Worm (Caenorhabditis elegans) whole organism, L1 larva: Measurements from ENCODE around the gene srw-73.
A peak's percentile ranks its signal among the peaks of the same experiment; 100 is the strongest.

Source experiments
- C04F5.9 ChIP-seq: sonication (generic microtip); optimal IDR thresholded peaks from 2 replicates; lab custom pipeline; 2016; ENCODE audit warnings: missing genetic modification characterization, missing compliant biosample characterization
- C34B4.2 ChIP-seq: sonication (generic microtip); optimal IDR thresholded peaks from 2 replicates; lab custom pipeline; 2017; ENCODE audit warnings: mild to moderate bottlenecking, missing genetic modification characterization, missing compliant biosample characterization
- F16B12.6 ChIP-seq: fragments of 150-350 bp; optimal IDR thresholded peaks from 2 replicates; lab custom pipeline; 2014; ENCODE audit warnings: missing biosample characterization, missing genetic modification characterization
- aly-2 ChIP-seq: fragments of 150-350 bp; optimal IDR thresholded peaks from 2 replicates; lab custom pipeline; 2014; ENCODE audit warnings: missing biosample characterization, missing genetic modification characterization
- ceh-8 ChIP-seq: fragments of 200-800 bp; sonication (Bioruptor generic); optimal IDR thresholded peaks from 2 replicates; lab custom pipeline; 2018; ENCODE audit warnings: mild to moderate bottlenecking, missing genetic modification characterization, moderate library complexity, missing compliant biosample characterization
- ceh-82 ChIP-seq, 3 experiments: fragments of 150-350 bp in 1 of 3; sonication (generic microtip) in 2 of 3; optimal IDR thresholded peaks; 2 replicates each; lab custom pipeline; 2014 to 2017; ENCODE audit warnings: missing biosample characterization in 3 of 3, missing genetic modification characterization in 3 of 3
- ceh-88 ChIP-seq: fragments of 200-800 bp; sonication (Bioruptor generic); IDR thresholded peaks from 2 replicates; pipeline ENCODE4 v1.3.6; 2022; ENCODE audit warnings: missing genetic modification characterization, missing compliant biosample characterization
- ceh-90 ChIP-seq: sonication (generic microtip); optimal IDR thresholded peaks from 2 replicates; lab custom pipeline; 2016; ENCODE audit warnings: missing genetic modification characterization, missing compliant biosample characterization
- dsc-1 ChIP-seq: sonication (generic microtip); optimal IDR thresholded peaks from 2 replicates; lab custom pipeline; 2016; ENCODE audit warnings: mild to moderate bottlenecking, missing genetic modification characterization, missing compliant biosample characterization
- efl-3 ChIP-seq: fragments of 200-800 bp; sonication (Bioruptor generic); optimal IDR thresholded peaks from 2 replicates; lab custom pipeline; 2018; ENCODE audit warnings: mild to moderate bottlenecking, missing genetic modification characterization, missing compliant biosample characterization
- elt-2 ChIP-seq: sonication (generic microtip); optimal IDR thresholded peaks from 2 replicates; lab custom pipeline; 2016; ENCODE audit warnings: missing genetic modification characterization, mild to moderate bottlenecking, inconsistent platforms, missing compliant biosample characterization, missing genetic modification reagents
- ets-5 ChIP-seq: fragments of 200-800 bp; sonication (Bioruptor generic); IDR thresholded peaks from 2 replicates; pipeline ENCODE4 v1.3.6; 2022; ENCODE audit warnings: missing genetic modification characterization, missing compliant biosample characterization
- fkh-10 ChIP-seq: sonication (generic microtip); optimal IDR thresholded peaks from 2 replicates; lab custom pipeline; 2017; ENCODE audit warnings: missing biosample characterization, missing genetic modification reagents, missing genetic modification characterization
- fkh-4 ChIP-seq: sonication (generic microtip); optimal IDR thresholded peaks from 2 replicates; lab custom pipeline; 2016; ENCODE audit warnings: missing compliant biosample characterization, missing genetic modification characterization, borderline replicate concordance
- fkh-8 ChIP-seq: sonication (generic microtip); optimal IDR thresholded peaks from 2 replicates; lab custom pipeline; 2016; ENCODE audit warnings: mild to moderate bottlenecking, missing genetic modification characterization, missing compliant biosample characterization
- fos-1 ChIP-seq: fragments of 150-350 bp; optimal IDR thresholded peaks from 2 replicates; lab custom pipeline; 2014; ENCODE audit warnings: missing biosample characterization, missing genetic modification characterization
- grh-1 ChIP-seq: fragments of 200-800 bp; sonication (Bioruptor generic); IDR thresholded peaks from 2 replicates; pipeline ENCODE4 v1.3.6; 2022; ENCODE audit warnings: missing genetic modification reagents, missing genetic modification characterization, missing compliant biosample characterization
- lin-14 ChIP-seq: fragments of 200-800 bp; sonication (Bioruptor generic); optimal IDR thresholded peaks from 2 replicates; lab custom pipeline; 2018; ENCODE audit warnings: mild to moderate bottlenecking, missing genetic modification characterization, moderate library complexity, missing compliant biosample characterization
- lin-15B ChIP-seq: fragments of 150-350 bp; sonication (generic microtip); optimal IDR thresholded peaks from 3 replicates; lab custom pipeline; 2014; ENCODE audit warnings: missing biosample characterization, missing genetic modification characterization
- lin-39 ChIP-seq: fragments of 150-350 bp; optimal IDR thresholded peaks from 2 replicates; lab custom pipeline; 2014; ENCODE audit warnings: missing biosample characterization, missing genetic modification reagents, missing genetic modification characterization
- lir-3 ChIP-seq: sonication (generic microtip); optimal IDR thresholded peaks from 2 replicates; lab custom pipeline; 2016; ENCODE audit warnings: mild to moderate bottlenecking, missing genetic modification characterization, moderate library complexity, missing compliant biosample characterization; ENCODE audit not compliant: poor library complexity
- lsy-2 ChIP-seq, 2 experiments: fragments of 150-350 bp; optimal IDR thresholded peaks; 2 replicates each; lab custom pipeline; 2014; ENCODE audit warnings: missing biosample characterization in 2 of 2, missing genetic modification characterization in 2 of 2
- mab-9 ChIP-seq: fragments of 200-800 bp; sonication (Bioruptor generic); IDR thresholded peaks from 2 replicates; pipeline ENCODE4 v1.3.6; 2022; ENCODE audit warnings: missing genetic modification reagents, missing genetic modification characterization, missing compliant biosample characterization
- mdl-1 ChIP-seq, 2 experiments: fragments of 150-350 bp; optimal IDR thresholded peaks; 2 replicates each; lab custom pipeline; 2014 to 2017; ENCODE audit warnings: missing biosample characterization in 2 of 2, missing genetic modification characterization in 2 of 2, inconsistent platforms in 1 of 2
- mef-2 ChIP-seq: fragments of 150-350 bp; optimal IDR thresholded peaks from 2 replicates; lab custom pipeline; 2014; ENCODE audit warnings: missing biosample characterization, missing genetic modification characterization
- nhr-237 ChIP-seq: fragments of 150-350 bp; optimal IDR thresholded peaks from 2 replicates; lab custom pipeline; 2014; ENCODE audit warnings: missing biosample characterization, missing genetic modification characterization
- nhr-71 ChIP-seq: sonication (generic microtip); optimal IDR thresholded peaks from 2 replicates; lab custom pipeline; 2016; ENCODE audit warnings: mild to moderate bottlenecking, missing genetic modification characterization, moderate library complexity, missing compliant biosample characterization
- nhr-76 ChIP-seq: sonication (generic microtip); optimal IDR thresholded peaks from 2 replicates; lab custom pipeline; 2017; ENCODE audit warnings: missing biosample characterization, missing genetic modification characterization
- nhr-77 ChIP-seq: fragments of 150-350 bp; optimal IDR thresholded peaks from 2 replicates; lab custom pipeline; 2014; ENCODE audit warnings: missing biosample characterization, missing genetic modification characterization
- nhr-85 ChIP-seq: sonication (generic microtip); peaks from one replicate; lab custom pipeline; 2016; ENCODE audit warnings: missing genetic modification characterization, inconsistent platforms, missing compliant biosample characterization
- nhr-90 ChIP-seq: sonication (generic microtip); optimal IDR thresholded peaks from 2 replicates; lab custom pipeline; 2016; ENCODE audit warnings: mild to moderate bottlenecking, missing genetic modification characterization, missing compliant biosample characterization; ENCODE audit not compliant: poor library complexity
- rnt-1 ChIP-seq: sonication (generic microtip); optimal IDR thresholded peaks from 2 replicates; lab custom pipeline; 2016; ENCODE audit warnings: mild to moderate bottlenecking, missing genetic modification characterization, moderate library complexity, missing compliant biosample characterization
- snpc-4 ChIP-seq: fragments of 150-350 bp; optimal IDR thresholded peaks from 2 replicates; lab custom pipeline; 2014; ENCODE audit warnings: missing biosample characterization, missing genetic modification characterization
- snu-23 ChIP-seq: sonication (generic microtip); optimal IDR thresholded peaks from 2 replicates; lab custom pipeline; 2016; ENCODE audit warnings: missing genetic modification characterization, missing compliant biosample characterization
- sox-4 ChIP-seq: sonication (generic microtip); optimal IDR thresholded peaks from 2 replicates; lab custom pipeline; 2016; ENCODE audit warnings: missing genetic modification characterization, missing compliant biosample characterization
- sptf-1 ChIP-seq: fragments of 150-350 bp; optimal IDR thresholded peaks from 2 replicates; lab custom pipeline; 2014; ENCODE audit warnings: missing biosample characterization, missing genetic modification characterization
- sup-37 ChIP-seq: fragments of 200-800 bp; sonication (Bioruptor generic); optimal IDR thresholded peaks from 2 replicates; lab custom pipeline; 2018; ENCODE audit warnings: mild to moderate bottlenecking, missing genetic modification characterization, missing compliant biosample characterization
- tbx-2 ChIP-seq: sonication (generic microtip); optimal IDR thresholded peaks from 2 replicates; lab custom pipeline; 2016; ENCODE audit warnings: missing genetic modification characterization, missing compliant biosample characterization
- unc-62 ChIP-seq: fragments of 150-350 bp; optimal IDR thresholded peaks from 2 replicates; lab custom pipeline; 2014; ENCODE audit warnings: missing biosample characterization, missing genetic modification reagents, missing genetic modification characterization
- unc-86 ChIP-seq: sonication (generic microtip); optimal IDR thresholded peaks from 2 replicates; lab custom pipeline; 2016; ENCODE audit warnings: missing genetic modification characterization, missing compliant biosample characterization
- unc-98 ChIP-seq: fragments of 200-800 bp; sonication (Bioruptor generic); IDR thresholded peaks from 2 replicates; pipeline ENCODE4 v1.3.6; 2022; ENCODE audit warnings: missing genetic modification characterization, missing compliant biosample characterization
- xbp-1 ChIP-seq: sonication (generic microtip); optimal IDR thresholded peaks from 2 replicates; lab custom pipeline; 2016; ENCODE audit warnings: missing genetic modification characterization, missing compliant biosample characterization
- zip-4 ChIP-seq: fragments of 200-800 bp; sonication (Bioruptor generic); optimal IDR thresholded peaks from 2 replicates; lab custom pipeline; 2018; ENCODE audit warnings: mild to moderate bottlenecking, missing genetic modification characterization, moderate library complexity, missing compliant biosample characterization
- ztf-11 ChIP-seq, 2 experiments: sonication (generic microtip); optimal IDR thresholded peaks; 2 replicates each; lab custom pipeline; 2016 to 2017; ENCODE audit warnings: missing genetic modification characterization in 2 of 2, missing biosample characterization in 1 of 2, missing compliant biosample characterization in 1 of 2

srw-73 gene

DNA sequence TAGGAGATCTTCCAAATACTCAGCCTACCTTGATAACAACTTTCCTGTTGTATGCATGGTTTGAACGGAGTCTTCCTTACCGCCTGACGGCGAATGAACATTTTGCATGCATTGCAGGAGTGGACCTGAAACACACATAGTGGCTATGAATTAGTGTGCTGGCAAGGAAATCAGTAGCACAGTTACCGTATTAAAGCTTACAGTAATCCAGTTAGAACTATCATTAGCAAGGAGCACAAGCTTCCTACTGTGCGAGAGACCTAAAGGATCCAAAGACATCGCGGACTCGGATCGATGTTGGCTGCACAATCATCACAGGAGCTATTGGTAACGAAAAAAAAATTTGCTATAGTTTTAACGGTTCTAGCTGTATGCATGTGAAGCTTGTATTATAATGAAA, 17.6 kb downstream of the srw-73 start, which contains the start of gene nhr-233:
TSS of gene nhr-233 (minus strand) at position 101 of the 400 bp plus-strand sequence.
- no peak for TF ChIP-seq lir-3
- TF ChIP-seq nhr-76 (tag; lab: Kevin White, UChicago) = no peak
- no peak for TF ChIP-seq sup-37
- TF ChIP-seq nhr-90 (tag; lab: Kevin White, UChicago) = no peak
- TF ChIP-seq sox-4 (tag; lab: Kevin White, UChicago) = no peak
- TF ChIP-seq mab-9 (GFP tag; lab: Robert Waterston, UW) = no peak

DNA sequence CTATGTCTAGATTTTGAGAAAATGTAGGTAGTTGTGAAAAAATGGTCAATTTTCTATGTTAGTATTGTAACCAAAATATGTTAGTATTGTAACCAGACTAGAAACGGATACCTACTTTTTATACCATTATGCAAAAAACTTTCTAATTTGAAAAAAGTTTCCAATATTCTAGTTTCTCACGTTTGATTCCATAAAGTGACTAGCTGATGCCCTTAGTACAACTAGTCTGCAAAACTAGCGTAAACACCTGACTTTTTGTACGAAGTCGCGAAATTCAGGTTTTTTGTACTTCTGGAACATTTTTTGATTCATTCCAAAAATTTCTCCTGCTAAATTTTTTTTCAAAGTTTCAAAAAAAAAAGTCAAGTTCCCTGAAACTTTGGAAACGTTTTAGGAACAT, 20.3 kb downstream of the srw-73 start:
- TF ChIP-seq sptf-1 (tag; lab: Kevin White, UChicago) (no peak), ceh-90 (tag; lab: Kevin White, UChicago) (no peak), mdl-1 (tag; optimal IDR thresholded peaks at IDR 0.05; lab: Kevin White, UChicago) (no peak), fos-1 (tag; lab: Kevin White, UChicago) (no peak), F16B12.6 (no peak)

DNA sequence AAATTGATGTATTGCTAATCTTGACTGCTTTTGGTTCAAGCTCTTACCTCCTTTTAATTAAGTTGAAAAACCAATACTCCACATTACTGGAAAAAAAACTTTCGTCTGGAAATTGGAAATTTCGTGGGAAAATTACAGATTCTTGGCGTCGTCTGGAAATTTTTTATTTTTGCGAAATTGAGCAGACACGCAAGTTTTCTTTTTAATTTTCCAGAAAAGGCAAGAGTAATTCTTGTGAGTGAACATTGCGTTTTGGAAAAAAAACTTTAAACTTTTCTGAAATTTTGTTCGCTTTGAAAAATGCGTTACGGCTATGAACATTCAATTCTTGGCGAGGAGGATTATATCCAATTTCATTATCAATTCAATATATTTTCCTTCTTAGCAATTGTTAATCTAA, 22.7 kb downstream of the srw-73 start, which contains the start of gene sru-45:
TSS of gene sru-45 (plus strand) at position 301 of the 400 bp plus-strand sequence.
- TF ChIP-seq elt-2 (tag; lab: Kevin White, UChicago) (no peak), ztf-11 (tag; optimal IDR thresholded peaks at IDR 0.05; lab: Kevin White, UChicago) (no peak), rnt-1 (tag; lab: Kevin White, UChicago) (no peak), nhr-237 (tag; lab: Kevin White, UChicago) (no peak), fkh-8 (no peak), ceh-82 (tag; optimal IDR thresholded peaks at IDR 0.05; lab: Kevin White, UChicago) (no peak), snpc-4 (tag; lab: Kevin White, UChicago) (no peak), grh-1 (GFP tag; lab: Robert Waterston, UW) (no peak), mef-2 (tag; lab: Kevin White, UChicago) (no peak), C34B4.2 (tag; lab: Kevin White, UChicago) (no peak)

DNA sequence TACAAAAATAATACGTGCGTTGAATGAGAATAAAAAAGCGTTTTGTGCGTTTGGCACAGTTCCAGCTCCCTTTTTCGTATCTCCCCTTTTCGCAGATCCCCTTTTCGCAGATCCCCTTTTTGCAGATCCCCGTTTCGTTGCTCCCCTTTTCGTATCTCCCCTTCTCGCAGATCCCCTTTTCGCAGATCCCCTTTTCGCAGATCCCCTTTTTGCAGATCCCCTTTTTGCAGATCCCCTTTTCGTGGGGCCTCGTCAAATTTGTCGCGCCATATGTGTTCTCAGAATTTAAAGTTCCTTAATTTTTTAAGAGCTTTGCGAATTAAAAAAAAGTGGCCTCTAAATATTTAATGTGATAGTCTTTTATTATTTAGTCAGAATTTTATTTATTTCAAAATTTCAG, 35.4 kb downstream of the srw-73 start, which contains the start of gene Y32B12B.4:
TSS of gene Y32B12B.4 (plus strand) at position 399 of the 400 bp plus-strand sequence.
- TF ChIP-seq tbx-2 = peak; percentile 3
- TF ChIP-seq snu-23 = no peak
- peak in 1 of 2 experiments; percentile 26 for TF ChIP-seq ztf-11 (tag; optimal IDR thresholded peaks at IDR 0.05; lab: Kevin White, UChicago)
- no peak for TF ChIP-seq aly-2 (tag; lab: Kevin White, UChicago)
- no peak for TF ChIP-seq efl-3 (GFP tag; lab: Kevin White, UChicago)
- TF ChIP-seq unc-98 = peak; percentile 72
- peak; percentile 24; the same call in 1 of the 2 replicates for TF ChIP-seq mab-9 (GFP tag; lab: Robert Waterston, UW)
- TF ChIP-seq rnt-1 (tag; lab: Kevin White, UChicago) = peak; percentile 49
- no peak for TF ChIP-seq fkh-4 (tag; lab: Kevin White, UChicago)
- TF ChIP-seq zip-4 (GFP tag; lab: Kevin White, UChicago) = no peak

DNA sequence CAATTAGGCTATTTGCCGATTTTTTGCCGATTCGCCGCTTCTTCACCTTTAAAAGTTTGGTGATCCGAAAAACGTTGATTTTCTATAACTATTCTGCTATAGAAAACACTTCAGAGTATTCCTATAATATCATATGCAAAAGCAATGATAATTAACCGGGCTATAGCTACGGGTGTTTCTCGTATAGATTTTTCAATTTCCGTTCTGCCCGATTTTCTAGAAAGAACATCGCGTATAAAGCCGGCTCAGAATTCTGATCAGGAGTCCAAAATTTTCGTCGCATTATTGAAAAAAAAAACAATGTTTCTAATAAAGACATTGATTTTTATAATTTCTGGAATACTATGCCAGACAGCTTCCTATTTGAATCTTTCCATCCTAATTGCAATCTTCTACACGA, 37.6 kb downstream of the srw-73 start, which contains the start of gene srbc-65:
TSS of gene srbc-65 (plus strand) at position 301 of the 400 bp plus-strand sequence.
- TF ChIP-seq lin-14 (GFP tag; lab: Kevin White, UChicago) (no peak), C04F5.9 (no peak), C34B4.2 (tag; lab: Kevin White, UChicago) (no peak), lsy-2 (tag; optimal IDR thresholded peaks at IDR 0.05; lab: Kevin White, UChicago) (no peak)

DNA sequence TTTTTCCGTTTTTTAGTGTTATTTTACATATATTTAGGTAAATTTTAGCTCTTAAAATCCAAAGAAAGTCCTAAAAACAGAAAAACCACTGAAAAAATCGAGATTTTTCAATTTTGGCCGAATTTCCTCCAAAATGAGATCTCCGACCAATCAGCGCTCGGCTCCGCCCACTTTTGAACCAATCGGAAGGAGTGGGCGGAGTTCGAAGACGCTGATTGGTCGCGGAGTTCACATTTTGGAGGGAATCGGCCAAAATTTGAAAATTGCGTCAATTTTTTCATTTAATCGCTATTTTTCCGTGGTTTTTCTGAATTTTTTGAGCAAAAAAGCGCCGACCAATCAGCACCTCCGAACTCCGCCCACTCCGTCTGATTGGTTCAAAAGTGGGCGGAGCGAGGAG, 47.7 kb downstream of the srw-73 start:
- no peak for TF ChIP-seq unc-62 (GFP tag; lab: Kevin White, UChicago)
- TF ChIP-seq ets-5 (GFP tag; lab: Robert Waterston, UW) = no peak
- TF ChIP-seq fkh-10 = no peak
- TF ChIP-seq ceh-8 (GFP tag; lab: Kevin White, UChicago) = no peak
- TF ChIP-seq lin-15B (tag; lab: Kevin White, UChicago) = no peak
- no peak for TF ChIP-seq elt-2 (tag; lab: Kevin White, UChicago)
- TF ChIP-seq unc-86 (tag; lab: Kevin White, UChicago) = no peak
- no peak for TF ChIP-seq nhr-77
- no peak for TF ChIP-seq nhr-71
- TF ChIP-seq ceh-88 (GFP tag; lab: Robert Waterston, UW) = no peak
- TF ChIP-seq dsc-1 (tag; lab: Kevin White, UChicago) = no peak
- TF ChIP-seq nhr-85 = no peak
- no peak for TF ChIP-seq ztf-11 (tag; optimal IDR thresholded peaks at IDR 0.05; lab: Kevin White, UChicago)
- no peak for TF ChIP-seq grh-1 (GFP tag; lab: Robert Waterston, UW)
- no peak for TF ChIP-seq xbp-1 (tag; lab: Kevin White, UChicago)
- no peak for TF ChIP-seq snu-23
- TF ChIP-seq lin-39 (tag; lab: Kevin White, UChicago) = no peak
